Fruit fly (Drosophila melanogaster) S2 (cell line): ENCODE measurements around the gene lin-28.
A peak's percentile ranks its signal among the peaks of the same experiment; 100 is the strongest.

Experiments used
- CG8478 ChIP-seq: fragments of >200 bp; optimal IDR thresholded peaks from 2 replicates; lab custom pipeline; 2018
- CTCF ChIP-seq, 2 experiments: fragments of >200 bp; optimal IDR thresholded peaks; 2 replicates each; lab custom pipeline; 2018

The lin-28 gene

dm6 chr3L:5654955-5655750 lies 672 bp downstream of the lin-28 start:
- TF ChIP-seq CG8478 (lab: Kevin White, UChicago) = no peak
- TF ChIP-seq CTCF (optimal IDR thresholded peaks at IDR 0.05; lab: Kevin White, UChicago) = no peak

dm6 chr3L:5655751-5656276 lies 1.3 kb downstream of the lin-28 start:
- no peak for TF ChIP-seq CG8478 (lab: Kevin White, UChicago)
- TF ChIP-seq CTCF (optimal IDR thresholded peaks at IDR 0.05; lab: Kevin White, UChicago) = no peak

dm6 chr3L:5657221-5657963 lies 2.9 kb downstream of the lin-28 start, which contains the start of gene sif:
Gene sif (plus strand): TSS chr3L:5657913.
- TF ChIP-seq CG8478 (lab: Kevin White, UChicago) (no peak), CTCF (optimal IDR thresholded peaks at IDR 0.05; lab: Kevin White, UChicago) (no peak)

dm6 chr3L:5658368-5658767 lies 3.9 kb downstream of the lin-28 start:
- TF ChIP-seq CG8478 (lab: Kevin White, UChicago) (no peak), CTCF (optimal IDR thresholded peaks at IDR 0.05; lab: Kevin White, UChicago) (no peak)

dm6 chr3L:5662071-5662470 lies 7.6 kb downstream of the lin-28 start, which contains the start of gene Sse:
Gene Sse (minus strand): TSS chr3L:5662247.
- TF ChIP-seq CTCF (optimal IDR thresholded peaks at IDR 0.05; lab: Kevin White, UChicago) = peak in 1 of 2 experiments; percentile 14
- no peak for TF ChIP-seq CG8478 (lab: Kevin White, UChicago)

- TF ChIP-seq CTCF (optimal IDR thresholded peaks at IDR 0.05; lab: Kevin White, UChicago) (no peak), CG8478 (lab: Kevin White, UChicago) (no peak)
Measured at dm6 chr3L:5663250-5663649, 8.8 kb downstream of the lin-28 start.

- TF ChIP-seq CG8478 (lab: Kevin White, UChicago) (no peak), CTCF (optimal IDR thresholded peaks at IDR 0.05; lab: Kevin White, UChicago) (no peak)
Measured at dm6 chr3L:5663876-5664718, 9.6 kb downstream of the lin-28 start, which contains the start of gene CG46320. Gene CG46320 (plus strand): TSS chr3L:5664121.

dm6 chr3L:5664719-5664973 lies 10.2 kb downstream of the lin-28 start:
- TF ChIP-seq CTCF (optimal IDR thresholded peaks at IDR 0.05; lab: Kevin White, UChicago) (no peak), CG8478 (lab: Kevin White, UChicago) (no peak)

dm6 chr3L:5665434-5665833 lies 11.0 kb downstream of the lin-28 start:
- no peak for TF ChIP-seq CG8478 (lab: Kevin White, UChicago)
- no peak for TF ChIP-seq CTCF (optimal IDR thresholded peaks at IDR 0.05; lab: Kevin White, UChicago)

dm6 chr3L:5666787-5667186 lies 12.3 kb downstream of the lin-28 start:
- TF ChIP-seq CTCF (optimal IDR thresholded peaks at IDR 0.05; lab: Kevin White, UChicago) = no peak
- TF ChIP-seq CG8478 (lab: Kevin White, UChicago) = no peak

- TF ChIP-seq CG8478 (lab: Kevin White, UChicago) (no peak), CTCF (optimal IDR thresholded peaks at IDR 0.05; lab: Kevin White, UChicago) (no peak)
Measured at dm6 chr3L:5678241-5678905, 23.9 kb downstream of the lin-28 start.

dm6 chr3L:5686274-5686673 lies 31.8 kb downstream of the lin-28 start:
- TF ChIP-seq CG8478 (lab: Kevin White, UChicago) (no peak), CTCF (optimal IDR thresholded peaks at IDR 0.05; lab: Kevin White, UChicago) (no peak)

- no peak for TF ChIP-seq CG8478 (lab: Kevin White, UChicago)
- no peak for TF ChIP-seq CTCF (optimal IDR thresholded peaks at IDR 0.05; lab: Kevin White, UChicago)
Measured at dm6 chr3L:5690994-5691503, 36.6 kb downstream of the lin-28 start.
